Fruit fly (Drosophila melanogaster): Measurements from ENCODE around the gene Rca1.

The Rca1 gene

dm6 chr2L:6870289-6870688, 18.2 kb downstream of the Rca1 start, which contains the start of gene Nha1:
Nha1 (minus strand) TSS chr2L:6870389.
- peak; percentile 13 for TF ChIP-seq Dif (GFP tag; optimal IDR thresholded peaks at IDR 0.05; ENCODE audit: partially characterized antibody)
- TF ChIP-seq tai (GFP tag; optimal IDR thresholded peaks at IDR 0.05): no peak

- TF ChIP-seq CG9705 (GFP tag; optimal IDR thresholded peaks at IDR 0.05): no peak
- no peak for TF ChIP-seq dmrt93B (GFP tag; optimal IDR thresholded peaks at IDR 0.05)
- TF ChIP-seq ey (GFP tag; optimal IDR thresholded peaks at IDR 0.05): no peak
- no peak for TF ChIP-seq CrebA (GFP tag; optimal IDR thresholded peaks at IDR 0.05; ENCODE audit: borderline replicate concordance)
Observed at dm6 chr2L:6870777-6871176, 18.7 kb downstream of the Rca1 start.

- TF ChIP-seq Hr78 (GFP tag; optimal IDR thresholded peaks at IDR 0.05): no peak
- no peak for TF ChIP-seq woc (GFP tag; optimal IDR thresholded peaks at IDR 0.05)
- TF ChIP-seq Jra (GFP tag; optimal IDR thresholded peaks at IDR 0.05): no peak
- no peak for TF ChIP-seq Mio (GFP tag; optimal IDR thresholded peaks at IDR 0.05)
- TF ChIP-seq usp (GFP tag; optimal IDR thresholded peaks at IDR 0.05): no peak
- TF ChIP-seq h (GFP tag; optimal IDR thresholded peaks at IDR 0.05): no peak
Observed at dm6 chr2L:6874006-6874405, 21.9 kb downstream of the Rca1 start.

- TF ChIP-seq br (GFP tag; optimal IDR thresholded peaks at IDR 0.05) (no peak), Sp1 (GFP tag; optimal IDR thresholded peaks at IDR 0.05) (peak; percentile 10), CG9705 (GFP tag; optimal IDR thresholded peaks at IDR 0.05) (no peak), sv (GFP tag; optimal IDR thresholded peaks at IDR 0.05) (peak; percentile 1), Mio (GFP tag; optimal IDR thresholded peaks at IDR 0.05) (no peak), HLH106 (tag; optimal IDR thresholded peaks at IDR 0.05) (peak; percentile 20), pan (optimal IDR thresholded peaks at IDR 0.05) (no peak)
Observed at dm6 chr2L:6874526-6875198, 22.5 kb downstream of the Rca1 start, which contains the start of gene Nlg2. Nlg2 (plus strand) TSS chr2L:6874900.

Data from whole organism, wandering third instar larva.